Worm (Caenorhabditis elegans): ENCODE data around the gene sma-1.

sma-1 gene

ce11 chrV:11933196-11934028 is 34.2 kb downstream of the sma-1 start, which contains the start of the genes aman-2 and F58H1.3 (continued):
- TF ChIP-seq elt-4 (tag; optimal IDR thresholded peaks at IDR 0.05), result no peak
- no peak for TF ChIP-seq ceh-30 (tag; optimal IDR thresholded peaks at IDR 0.05)
- no peak for TF ChIP-seq pag-3 (tag; optimal IDR thresholded peaks at IDR 0.05; ENCODE audit: borderline replicate concordance)
- TF ChIP-seq ceh-14 (tag; optimal IDR thresholded peaks at IDR 0.05), result peak; percentile 86
- TF ChIP-seq mec-3 (tag; optimal IDR thresholded peaks at IDR 0.05; ENCODE audit: borderline replicate concordance), result no peak
- no peak for TF ChIP-seq Y22D7AL.16 (tag; optimal IDR thresholded peaks at IDR 0.05)
- peak; percentile 48 for TF ChIP-seq rnt-1 (tag; optimal IDR thresholded peaks at IDR 0.05)
- no peak for TF ChIP-seq nfya-1 (tag; optimal IDR thresholded peaks at IDR 0.05)
- no peak for TF ChIP-seq odd-2 (tag; optimal IDR thresholded peaks at IDR 0.05)
- TF ChIP-seq ceh-24 (tag; optimal IDR thresholded peaks at IDR 0.05), result no peak
- TF ChIP-seq sdc-2 (tag; optimal IDR thresholded peaks at IDR 0.05), result no peak
- no peak for TF ChIP-seq npax-4 (tag; optimal IDR thresholded peaks at IDR 0.05)
- no peak for TF ChIP-seq K02D7.2 (tag; optimal IDR thresholded peaks at IDR 0.05)
- TF ChIP-seq hlh-30 (tag; optimal IDR thresholded peaks at IDR 0.05; ENCODE audit: insufficient read depth), result no peak
- TF ChIP-seq hlh-8 (tag; optimal IDR thresholded peaks at IDR 0.05), result peak; percentile 92

- TF ChIP-seq ceh-9 (tag; optimal IDR thresholded peaks at IDR 0.05) (no peak), ets-4 (tag; optimal IDR thresholded peaks at IDR 0.05) (no peak), hlh-6 (tag; optimal IDR thresholded peaks at IDR 0.05) (no peak), ceh-48 (tag; optimal IDR thresholded peaks at IDR 0.05) (no peak)
Observed at ce11 chrV:11934848-11935247, 35.6 kb downstream of the sma-1 start, which contains the start of gene F58H1.8. Gene F58H1.8 (plus strand): TSS chrV:11935148.

- TF ChIP-seq syd-9 (tag; optimal IDR thresholded peaks at IDR 0.05), result no peak
- TF ChIP-seq ceh-31 (tag; optimal IDR thresholded peaks at IDR 0.05), result no peak
- no peak for TF ChIP-seq T23F11.4 (GFP tag; optimal IDR thresholded peaks at IDR 0.05)
- TF ChIP-seq che-1 (tag; optimal IDR thresholded peaks at IDR 0.05), result no peak
- no peak for TF ChIP-seq ahr-1 (tag; optimal IDR thresholded peaks at IDR 0.05)
- no peak for TF ChIP-seq ztf-16 (tag; optimal IDR thresholded peaks at IDR 0.05)
- no peak for TF ChIP-seq unc-55 (GFP tag; optimal IDR thresholded peaks at IDR 0.05)
- TF ChIP-seq ceh-45 (GFP tag; IDR thresholded peaks at IDR 0.05), result no peak
- TF ChIP-seq pag-3 (tag; optimal IDR thresholded peaks at IDR 0.05; ENCODE audit: borderline replicate concordance), result no peak
- no peak for TF ChIP-seq unc-42 (tag; optimal IDR thresholded peaks at IDR 0.05)
- no peak for TF ChIP-seq ttx-3 (tag; optimal IDR thresholded peaks at IDR 0.05)
- no peak for TF ChIP-seq hlh-6 (tag; optimal IDR thresholded peaks at IDR 0.05)
- TF ChIP-seq K09A11.1 (tag; optimal IDR thresholded peaks at IDR 0.05; ENCODE audit: insufficient read depth), result no peak
Observed at ce11 chrV:11937710-11938109, 38.5 kb downstream of the sma-1 start, which contains the start of gene gpla-1. Gene gpla-1 (minus strand): TSS chrV:11937810.

- TF ChIP-seq F13H6.1 (tag; optimal IDR thresholded peaks at IDR 0.05) (no peak), fkh-10 (GFP tag; optimal IDR thresholded peaks at IDR 0.05) (no peak), hlh-6 (tag; optimal IDR thresholded peaks at IDR 0.05) (no peak), pag-3 (tag; optimal IDR thresholded peaks at IDR 0.05; ENCODE audit: borderline replicate concordance) (no peak), madf-2 (tag; optimal IDR thresholded peaks at IDR 0.05) (no peak), ceh-48 (tag; optimal IDR thresholded peaks at IDR 0.05) (no peak), pqm-1 (tag; optimal IDR thresholded peaks at IDR 0.05) (no peak), ceh-6 (GFP tag; optimal IDR thresholded peaks at IDR 0.05) (no peak), sox-4 (tag; optimal IDR thresholded peaks at IDR 0.05) (no peak), Y22D7AL.16 (tag; optimal IDR thresholded peaks at IDR 0.05) (no peak), ztf-16 (tag; optimal IDR thresholded peaks at IDR 0.05) (no peak), unc-3 (GFP tag; conservative IDR thresholded peaks at IDR 0.05) (no peak), unc-3 (tag; optimal IDR thresholded peaks at IDR 0.05) (no peak), ceh-31 (tag; optimal IDR thresholded peaks at IDR 0.05) (no peak), dve-1 (tag; optimal IDR thresholded peaks at IDR 0.05) (no peak), fax-1 (tag; optimal IDR thresholded peaks at IDR 0.05) (no peak), eyg-1 (tag; optimal IDR thresholded peaks at IDR 0.05) (no peak), ama-1 (optimal IDR thresholded peaks at IDR 0.05) (no peak), hlh-15 (tag; optimal IDR thresholded peaks at IDR 0.05) (no peak), lin-11 (tag; optimal IDR thresholded peaks at IDR 0.05) (no peak)
Observed at ce11 chrV:11940329-11940728, 41.1 kb downstream of the sma-1 start.

Data from whole organism, late embryonic.